Fruit fly (Drosophila melanogaster): Measurements from ENCODE around the gene CG7556.

DNA sequence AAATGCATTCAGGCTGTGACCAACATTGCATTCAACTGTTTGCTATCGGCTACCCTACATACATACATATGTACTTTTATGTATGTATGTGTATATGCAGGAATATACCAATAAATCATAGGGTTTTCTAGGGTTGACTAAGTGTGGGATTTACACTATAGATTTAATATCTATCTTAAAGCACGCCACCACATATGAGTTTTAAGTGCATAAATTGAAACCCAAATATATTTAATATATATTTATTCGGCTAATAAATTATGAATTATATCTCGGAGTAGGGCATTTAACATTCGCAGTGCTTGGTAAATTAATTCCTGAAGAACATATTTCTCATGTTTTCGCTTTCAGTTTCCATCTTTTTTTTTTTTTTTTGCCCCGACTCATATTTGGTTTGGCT is 19.7 kb downstream of the CG7556 start:
- TF ChIP-seq psq (optimal IDR thresholded peaks at IDR 0.05) = no peak
- TF ChIP-seq CG8478 (optimal IDR thresholded peaks at IDR 0.05) = no peak
- no peak for TF ChIP-seq pan (optimal IDR thresholded peaks at IDR 0.05)
- no peak for TF ChIP-seq usp (GFP tag; optimal IDR thresholded peaks at IDR 0.05)
- no peak for TF ChIP-seq EcR (GFP tag; optimal IDR thresholded peaks at IDR 0.05)
